Worm (Caenorhabditis elegans) whole organism, L2 larva: Measurements from ENCODE around the gene F14D7.14.
"Not testable (repeated sequence)": the region's sequence is repeated elsewhere in the genome, so short reads cannot be mapped to it uniquely, and the experiment has no call there.

Experiments
- C34F6.9 ChIP-seq: fragments of 150-350 bp; optimal IDR thresholded peaks from 2 replicates; lab custom pipeline; 2014; ENCODE audit warnings: missing biosample characterization, missing genetic modification characterization
- F13H6.1 ChIP-seq: sonication (generic microtip); optimal IDR thresholded peaks from 2 replicates; lab custom pipeline; 2016; ENCODE audit warnings: missing genetic modification characterization, missing compliant biosample characterization
- R02D3.7 ChIP-seq: fragments of 150-350 bp; optimal IDR thresholded peaks from 2 replicates; lab custom pipeline; 2014; ENCODE audit warnings: missing biosample characterization, missing genetic modification characterization
- Y55F3AM.14 ChIP-seq: fragments of 200-800 bp; sonication (Bioruptor generic); optimal IDR thresholded peaks from 2 replicates; lab custom pipeline; 2018; ENCODE audit warnings: mild to moderate bottlenecking, missing genetic modification characterization, missing compliant biosample characterization
- ZK546.5 ChIP-seq: sonication (generic microtip); optimal IDR thresholded peaks from 2 replicates; lab custom pipeline; 2017; ENCODE audit warnings: missing biosample characterization, missing genetic modification characterization
- ama-1 ChIP-seq: fragments of 150-350 bp; optimal IDR thresholded peaks from 2 replicates; lab custom pipeline; 2018; ENCODE audit warnings: inconsistent platforms
- blmp-1 ChIP-seq: sonication (generic microtip); optimal IDR thresholded peaks from 2 replicates; lab custom pipeline; 2017; ENCODE audit warnings: missing genetic modification characterization, mild to moderate bottlenecking, missing compliant biosample characterization, antibody characterized with exemption, moderate library complexity; ENCODE audit not compliant: insufficient read depth
- ceh-82 ChIP-seq: fragments of 150-350 bp; optimal IDR thresholded peaks from 2 replicates; lab custom pipeline; 2014; ENCODE audit warnings: missing biosample characterization, missing genetic modification characterization
- crh-2 ChIP-seq: sonication (generic microtip); optimal IDR thresholded peaks from 2 replicates; lab custom pipeline; 2017; ENCODE audit warnings: missing biosample characterization, missing genetic modification characterization
- dmd-4 ChIP-seq: sonication (generic microtip); optimal IDR thresholded peaks from 2 replicates; lab custom pipeline; 2017; ENCODE audit warnings: missing biosample characterization, missing genetic modification characterization
- elt-1 ChIP-seq: fragments of 150-350 bp; optimal IDR thresholded peaks from 2 replicates; lab custom pipeline; 2014; ENCODE audit warnings: missing biosample characterization, missing genetic modification characterization
- fos-1 ChIP-seq: fragments of 150-350 bp; optimal IDR thresholded peaks from 2 replicates; lab custom pipeline; 2014; ENCODE audit warnings: missing biosample characterization, missing genetic modification characterization
- gmeb-1 ChIP-seq: fragments of 150-350 bp; optimal IDR thresholded peaks from 2 replicates; lab custom pipeline; 2014; ENCODE audit warnings: missing biosample characterization, missing genetic modification characterization
- lin-13 ChIP-seq: fragments of 150-350 bp; optimal IDR thresholded peaks from 2 replicates; lab custom pipeline; 2014; ENCODE audit warnings: missing biosample characterization, missing genetic modification reagents, missing genetic modification characterization
- lin-39 ChIP-seq: fragments of 150-350 bp; optimal IDR thresholded peaks from 2 replicates; lab custom pipeline; 2014; ENCODE audit warnings: missing biosample characterization, missing genetic modification reagents, missing genetic modification characterization
- mbf-1 ChIP-seq: sonication (generic microtip); optimal IDR thresholded peaks from 2 replicates; lab custom pipeline; 2017; ENCODE audit warnings: missing biosample characterization, missing genetic modification characterization
- nhr-11 ChIP-seq: fragments of 150-350 bp; optimal IDR thresholded peaks from 2 replicates; lab custom pipeline; 2014; ENCODE audit warnings: missing biosample characterization, missing genetic modification characterization
- nhr-21 ChIP-seq: fragments of 150-350 bp; optimal IDR thresholded peaks from 2 replicates; lab custom pipeline; 2014; ENCODE audit warnings: missing biosample characterization, missing genetic modification characterization
- nhr-23 ChIP-seq: fragments of 150-350 bp; optimal IDR thresholded peaks from 2 replicates; lab custom pipeline; 2014; ENCODE audit warnings: missing biosample characterization, missing genetic modification reagents, missing genetic modification characterization
- nhr-6 ChIP-seq: fragments of 150-350 bp; optimal IDR thresholded peaks from 2 replicates; lab custom pipeline; 2014; ENCODE audit warnings: missing biosample characterization, missing genetic modification characterization
- nhr-77 ChIP-seq: fragments of 150-350 bp; optimal IDR thresholded peaks from 2 replicates; lab custom pipeline; 2014; ENCODE audit warnings: missing biosample characterization, missing genetic modification characterization
- peb-1 ChIP-seq: fragments of 150-350 bp; optimal IDR thresholded peaks from 2 replicates; lab custom pipeline; 2014; ENCODE audit warnings: missing biosample characterization, missing genetic modification characterization
- sem-4 ChIP-seq: fragments of 150-350 bp; optimal IDR thresholded peaks from 2 replicates; lab custom pipeline; 2014; ENCODE audit warnings: missing biosample characterization, missing genetic modification reagents, missing genetic modification characterization
- skn-1 ChIP-seq: sonication (generic microtip); optimal IDR thresholded peaks from 2 replicates; lab custom pipeline; 2017; ENCODE audit warnings: missing biosample characterization, missing genetic modification characterization
- sma-3 ChIP-seq: sonication (generic microtip); optimal IDR thresholded peaks from 2 replicates; lab custom pipeline; 2016; ENCODE audit warnings: missing genetic modification reagents, missing genetic modification characterization, missing compliant biosample characterization
- snpc-4 ChIP-seq: fragments of 150-350 bp; optimal IDR thresholded peaks from 2 replicates; lab custom pipeline; 2014; ENCODE audit warnings: missing biosample characterization, missing genetic modification characterization
- unc-39 ChIP-seq: fragments of 150-350 bp; optimal IDR thresholded peaks from 2 replicates; lab custom pipeline; 2014; ENCODE audit warnings: missing biosample characterization, missing genetic modification characterization
- unc-55 ChIP-seq: fragments of 150-350 bp; sonication (generic microtip); optimal IDR thresholded peaks from 3 replicates; lab custom pipeline; 2014; ENCODE audit warnings: missing biosample characterization, missing genetic modification reagents, missing genetic modification characterization
- unc-62 ChIP-seq: fragments of 150-350 bp; optimal IDR thresholded peaks from 2 replicates; lab custom pipeline; 2014; ENCODE audit warnings: missing biosample characterization, missing genetic modification reagents, missing genetic modification characterization
- zag-1 ChIP-seq: fragments of 150-350 bp; optimal IDR thresholded peaks from 2 replicates; lab custom pipeline; 2014; ENCODE audit warnings: missing biosample characterization, missing genetic modification characterization
- ztf-4 ChIP-seq: fragments of 150-350 bp; optimal IDR thresholded peaks from 2 replicates; lab custom pipeline; 2014; ENCODE audit warnings: missing biosample characterization, missing genetic modification characterization

Gene F14D7.14

ce11 chrV:14309632-14310031 is at the start of gene F14D7.14:
TSS of gene F14D7.14 (plus strand) at chrV:14309932.
- TF ChIP-seq nhr-21 (tag; lab: Kevin White, UChicago); mbf-1; peb-1: not testable (repeated sequence)

ce11 chrV:14260831-14261230 is 48.9 kb upstream of the F14D7.14 start, which contains the start of gene F40G12.2:
TSS of gene F40G12.2 (minus strand) at chrV:14260931.
- TF ChIP-seq peb-1: no peak
- TF ChIP-seq crh-2: no peak
- no peak for TF ChIP-seq zag-1
- no peak for TF ChIP-seq R02D3.7
- TF ChIP-seq blmp-1 (tag; lab: Kevin White, UChicago): no peak
- TF ChIP-seq F13H6.1 (tag; lab: Kevin White, UChicago): no peak
- TF ChIP-seq nhr-11 (tag; lab: Kevin White, UChicago): no peak
- TF ChIP-seq nhr-23 (tag; lab: Kevin White, UChicago): no peak
- no peak for TF ChIP-seq sma-3 (GFP tag; lab: Kevin White, UChicago)
- TF ChIP-seq lin-39 (tag; lab: Kevin White, UChicago): no peak
- no peak for TF ChIP-seq gmeb-1
- TF ChIP-seq unc-39 (tag; lab: Kevin White, UChicago): no peak
- no peak for TF ChIP-seq nhr-21 (tag; lab: Kevin White, UChicago)
- no peak for TF ChIP-seq ceh-82 (tag; lab: Kevin White, UChicago)

ce11 chrV:14267326-14267942 is 42.3 kb upstream of the F14D7.14 start:
- TF ChIP-seq unc-62 (GFP tag; lab: Kevin White, UChicago) (no peak), snpc-4 (tag; lab: Kevin White, UChicago) (peak; percentile 22)

- no peak for TF ChIP-seq elt-1 (tag; lab: Kevin White, UChicago)
- TF ChIP-seq mbf-1: no peak
- TF ChIP-seq C34F6.9 (tag; lab: Kevin White, UChicago): no peak
Measured at ce11 chrV:14268616-14269015, 41.1 kb upstream of the F14D7.14 start, which contains the start of gene F40G12.4. TSS of gene F40G12.4 (minus strand) at chrV:14268716.

- TF ChIP-seq ztf-4 (tag; lab: Kevin White, UChicago) (no peak), unc-55 (GFP tag; lab: Kevin White, UChicago) (no peak), nhr-11 (tag; lab: Kevin White, UChicago) (no peak), skn-1 (tag; lab: Kevin White, UChicago) (no peak), nhr-77 (no peak), fos-1 (tag; lab: Kevin White, UChicago) (no peak), nhr-23 (tag; lab: Kevin White, UChicago) (no peak), mbf-1 (no peak), R02D3.7 (no peak), lin-39 (tag; lab: Kevin White, UChicago) (no peak)
Measured at ce11 chrV:14270729-14271128, 39.0 kb upstream of the F14D7.14 start, which contains the start of gene F40G12.5. TSS of gene F40G12.5 (minus strand) at chrV:14270829.

ce11 chrV:14273019-14273418 is 36.7 kb upstream of the F14D7.14 start, which contains the start of gene F40G12.6:
TSS of gene F40G12.6 (minus strand) at chrV:14273119.
- no peak for TF ChIP-seq crh-2

ce11 chrV:14274268-14274667 is 35.5 kb upstream of the F14D7.14 start, which contains the start of gene F40G12.7:
TSS of gene F40G12.7 (plus strand) at chrV:14274568.
- TF ChIP-seq snpc-4 (tag; lab: Kevin White, UChicago); sem-4; crh-2: not testable (repeated sequence)
- TF ChIP-seq, all 48 proteins: peak for 0; not testable (repeated sequence) for 48

ce11 chrV:14277456-14277855 is 32.3 kb upstream of the F14D7.14 start:
- TF ChIP-seq snpc-4 (tag; lab: Kevin White, UChicago): peak; percentile 38

- TF ChIP-seq elt-1 (tag; lab: Kevin White, UChicago) (no peak), ZK546.5 (tag; lab: Kevin White, UChicago) (no peak), unc-62 (GFP tag; lab: Kevin White, UChicago) (no peak), lin-13 (GFP tag; lab: Kevin White, UChicago) (no peak), ztf-4 (tag; lab: Kevin White, UChicago) (no peak), R02D3.7 (no peak), snpc-4 (tag; lab: Kevin White, UChicago) (no peak), dmd-4 (tag; lab: Kevin White, UChicago) (no peak), nhr-6 (no peak), ama-1 (lab: Kevin White, UChicago) (no peak), C34F6.9 (tag; lab: Kevin White, UChicago) (no peak), blmp-1 (tag; lab: Kevin White, UChicago) (no peak), peb-1 (no peak), Y55F3AM.14 (GFP tag; lab: Kevin White, UChicago) (no peak)
- TF ChIP-seq, all 48 proteins: peak for 0
Measured at ce11 chrV:14279777-14280176, 30.0 kb upstream of the F14D7.14 start, which contains the start of gene srt-33. TSS of gene srt-33 (minus strand) at chrV:14279877.
